Worm (Caenorhabditis elegans) whole organism, young adult: ENCODE data around the gene htp-2.

ENCODE experiments used
- B0261.1 ChIP-seq: sonication (generic microtip); optimal IDR thresholded peaks from 2 replicates; lab custom pipeline; 2016; ENCODE audit warnings: mild to moderate bottlenecking, missing genetic modification characterization, moderate library complexity, missing compliant biosample characterization
- C17E4.6 ChIP-seq: fragments of 200-800 bp; sonication (Bioruptor generic); IDR thresholded peaks from 2 replicates; pipeline ENCODE4 v1.3.6; 2022; ENCODE audit warnings: missing genetic modification reagents, missing genetic modification characterization, missing compliant biosample characterization
- F52B5.7 ChIP-seq: sonication (generic microtip); optimal IDR thresholded peaks from 2 replicates; lab custom pipeline; 2016; ENCODE audit warnings: mild to moderate bottlenecking, missing genetic modification characterization, missing compliant biosample characterization
- F57C9.4 ChIP-seq: sonication (generic microtip); optimal IDR thresholded peaks from 2 replicates; lab custom pipeline; 2017; ENCODE audit warnings: mild to moderate bottlenecking, missing genetic modification characterization, missing compliant biosample characterization
- Y67H2A.10 ChIP-seq: fragments of 200-800 bp; sonication (Bioruptor generic); conservative IDR thresholded peaks from 2 replicates; pipeline ENCODE4 v1.3.6; 2022; ENCODE audit warnings: missing genetic modification reagents, missing genetic modification characterization, missing compliant biosample characterization
- atf-7 ChIP-seq: sonication (generic microtip); optimal IDR thresholded peaks from 2 replicates; lab custom pipeline; 2017; ENCODE audit warnings: mild to moderate bottlenecking, missing genetic modification characterization, missing compliant biosample characterization
- attf-6 ChIP-seq: fragments of 200-800 bp; sonication (Bioruptor generic); IDR thresholded peaks from 2 replicates; pipeline ENCODE4 v1.3.6; 2022; ENCODE audit warnings: missing genetic modification reagents, missing genetic modification characterization, missing compliant biosample characterization
- bed-2 ChIP-seq: fragments of 200-800 bp; sonication (Bioruptor generic); IDR thresholded peaks from 2 replicates; pipeline ENCODE4 v1.3.6; 2022; ENCODE audit warnings: missing genetic modification reagents, missing genetic modification characterization, missing compliant biosample characterization
- cebp-1 ChIP-seq, 2 experiments: fragments of 200-800 bp in 1 of 2; sonication (Bioruptor generic) in 1 of 2; sonication (generic microtip) in 1 of 2; IDR thresholded peaks in 1 of 2; optimal IDR thresholded peaks in 1 of 2; 2 replicates each; pipeline versions ENCODE4 v1.3.6 to Lab custom; 2017 to 2022; ENCODE audit warnings: missing compliant biosample characterization in 2 of 2, missing genetic modification characterization in 2 of 2, mild to moderate bottlenecking in 1 of 2, missing genetic modification reagents in 1 of 2, moderate library complexity in 1 of 2
- ceh-100 ChIP-seq: fragments of 200-800 bp; sonication (Bioruptor generic); IDR thresholded peaks from 2 replicates; pipeline ENCODE4 v1.3.6; 2022; ENCODE audit warnings: missing genetic modification reagents, missing genetic modification characterization, missing compliant biosample characterization
- chd-7 ChIP-seq: sonication (generic microtip); optimal IDR thresholded peaks from 2 replicates; lab custom pipeline; 2016; ENCODE audit warnings: mild to moderate bottlenecking, missing genetic modification characterization, moderate library complexity, missing compliant biosample characterization
- die-1 ChIP-seq: sonication (generic microtip); optimal IDR thresholded peaks from 2 replicates; lab custom pipeline; 2016; ENCODE audit warnings: missing genotype, mild to moderate bottlenecking, missing genetic modification characterization, missing compliant biosample characterization
- gei-17 ChIP-seq: fragments of 200-800 bp; sonication (Bioruptor generic); optimal IDR thresholded peaks from 2 replicates; lab custom pipeline; 2018; ENCODE audit warnings: mild to moderate bottlenecking, missing genetic modification characterization, missing compliant biosample characterization
- lag-1 ChIP-seq: fragments of 200-800 bp; sonication (Bioruptor generic); IDR thresholded peaks from 2 replicates; pipeline ENCODE4 v1.3.6; 2022; ENCODE audit warnings: missing genetic modification reagents, missing genetic modification characterization, missing compliant biosample characterization
- lin-35 ChIP-seq, 3 experiments: fragments of 150-350 bp in 2 of 3; sonication (generic microtip) in 1 of 3; optimal IDR thresholded peaks; 2 replicates each; lab custom pipeline; 2014 to 2018; ENCODE audit warnings: missing biosample characterization in 3 of 3, missing genetic modification characterization in 3 of 3, missing genetic modification reagents in 3 of 3
- lir-1 ChIP-seq: fragments of 200-800 bp; sonication (Bioruptor generic); conservative IDR thresholded peaks from 2 replicates; pipeline ENCODE4 v1.3.6; 2022; ENCODE audit warnings: missing genetic modification reagents, missing genetic modification characterization, missing compliant biosample characterization
- nhr-179 ChIP-seq: sonication (generic microtip); optimal IDR thresholded peaks from 2 replicates; lab custom pipeline; 2016; ENCODE audit warnings: mild to moderate bottlenecking, missing genetic modification characterization, missing compliant biosample characterization
- nhr-27 ChIP-seq: fragments of 200-800 bp; sonication (Bioruptor generic); optimal IDR thresholded peaks from 2 replicates; lab custom pipeline; 2018; ENCODE audit warnings: mild to moderate bottlenecking, missing genetic modification characterization, moderate library complexity, missing compliant biosample characterization
- nhr-80 ChIP-seq: sonication (generic microtip); optimal IDR thresholded peaks from 2 replicates; lab custom pipeline; 2016; ENCODE audit warnings: missing genetic modification characterization, missing compliant biosample characterization
- rec-8 ChIP-seq, 2 experiments: sonication (generic microtip); optimal IDR thresholded peaks; 2 replicates each; lab custom pipeline; 2016; ENCODE audit warnings: mild to moderate bottlenecking in 2 of 2, missing genetic modification characterization in 2 of 2, missing genetic modification reagents in 2 of 2, missing genotype in 2 of 2, missing biosample characterization in 1 of 2, missing compliant biosample characterization in 1 of 2, moderate library complexity in 1 of 2
- snpc-1.1 ChIP-seq: sonication (generic microtip); optimal IDR thresholded peaks from 2 replicates; lab custom pipeline; 2017; ENCODE audit warnings: missing genetic modification characterization, mild to moderate bottlenecking, missing compliant biosample characterization, antibody characterized with exemption, moderate library complexity, missing genotype, missing genetic modification reagents; ENCODE audit not compliant: insufficient read depth
- snpc-1.3 ChIP-seq: sonication (generic microtip); optimal IDR thresholded peaks from 2 replicates; lab custom pipeline; 2017; ENCODE audit warnings: missing genetic modification characterization, mild to moderate bottlenecking, missing compliant biosample characterization, antibody characterized with exemption, moderate library complexity, missing genotype, missing genetic modification reagents; ENCODE audit not compliant: insufficient read depth
- snpc-4 ChIP-seq, 5 experiments: fragments of 150-350 bp in 1 of 5; sonication (generic microtip) in 4 of 5; optimal IDR thresholded peaks; 2 replicates each; lab custom pipeline; 2014 to 2018; ENCODE audit warnings: missing genetic modification characterization in 5 of 5, missing biosample characterization in 3 of 5, antibody characterized with exemption in 2 of 5, mild to moderate bottlenecking in 2 of 5, missing compliant biosample characterization in 2 of 5, missing genotype in 2 of 5, moderate library complexity in 2 of 5, missing genetic modification reagents in 1 of 5
- unc-62 ChIP-seq: fragments of 150-350 bp; optimal IDR thresholded peaks from 2 replicates; lab custom pipeline; 2014; ENCODE audit warnings: missing biosample characterization, missing genetic modification reagents, missing genetic modification characterization
- zfh-2 ChIP-seq: fragments of 200-800 bp; sonication (Bioruptor generic); conservative IDR thresholded peaks from 2 replicates; pipeline ENCODE4 v1.3.6; 2022; ENCODE audit warnings: missing genetic modification reagents, missing genetic modification characterization, missing compliant biosample characterization
- ztf-25 ChIP-seq: fragments of 200-800 bp; sonication (Bioruptor generic); IDR thresholded peaks from 2 replicates; pipeline ENCODE4 v1.3.6; 2022; ENCODE audit warnings: missing genetic modification reagents, missing genetic modification characterization, missing compliant biosample characterization
- ztf-26 ChIP-seq: sonication (generic microtip); optimal IDR thresholded peaks from 2 replicates; lab custom pipeline; 2017; ENCODE audit warnings: missing genetic modification characterization, missing compliant biosample characterization

Gene htp-2

DNA sequence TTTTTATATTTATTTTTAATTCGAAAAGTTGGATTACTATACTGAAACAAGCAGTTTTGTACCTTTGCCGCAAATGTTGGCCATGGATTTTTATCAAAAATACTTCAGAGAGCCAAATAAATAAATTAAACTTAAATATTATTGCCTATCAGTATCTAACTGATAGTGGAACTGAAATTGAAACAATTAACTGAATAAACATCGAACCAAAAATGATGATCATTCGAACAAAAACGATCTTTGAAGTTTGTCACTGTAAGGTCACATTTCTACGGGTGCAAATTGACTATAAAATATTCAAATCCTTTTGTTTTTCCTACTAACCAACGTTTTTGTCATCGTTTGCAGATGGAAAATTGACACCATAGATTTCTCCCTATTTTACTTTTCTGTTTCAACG, 23.7 kb downstream of the htp-2 start:
- TF ChIP-seq bed-2 (GFP tag; lab: Robert Waterston, UW), result no peak
- no peak for TF ChIP-seq B0261.1 (tag; lab: Kevin White, UChicago)
- TF ChIP-seq cebp-1 (GFP tag; IDR thresholded peaks at IDR 0.05; lab: Robert Waterston, UW), result no peak
- no peak for TF ChIP-seq cebp-1 (tag; optimal IDR thresholded peaks at IDR 0.05; lab: Kevin White, UChicago)
- peak; percentile 1 for TF ChIP-seq nhr-80
- no peak for TF ChIP-seq zfh-2 (GFP tag; lab: Robert Waterston, UW)
- TF ChIP-seq gei-17 (GFP tag; lab: Kevin White, UChicago), result no peak

ce11 chrIV:6457472-6457871, 38.1 kb downstream of the htp-2 start, which contains the start of gene lgc-10:
Gene lgc-10, minus strand, starts transcription at chrIV:6457572.
- TF ChIP-seq die-1 (tag; lab: Kevin White, UChicago), result no peak
- no peak for TF ChIP-seq Y67H2A.10 (GFP tag; lab: Robert Waterston, UW)
- TF ChIP-seq ztf-25 (GFP tag; lab: Robert Waterston, UW), result no peak
- TF ChIP-seq, all 124 proteins: peak for 0

DNA sequence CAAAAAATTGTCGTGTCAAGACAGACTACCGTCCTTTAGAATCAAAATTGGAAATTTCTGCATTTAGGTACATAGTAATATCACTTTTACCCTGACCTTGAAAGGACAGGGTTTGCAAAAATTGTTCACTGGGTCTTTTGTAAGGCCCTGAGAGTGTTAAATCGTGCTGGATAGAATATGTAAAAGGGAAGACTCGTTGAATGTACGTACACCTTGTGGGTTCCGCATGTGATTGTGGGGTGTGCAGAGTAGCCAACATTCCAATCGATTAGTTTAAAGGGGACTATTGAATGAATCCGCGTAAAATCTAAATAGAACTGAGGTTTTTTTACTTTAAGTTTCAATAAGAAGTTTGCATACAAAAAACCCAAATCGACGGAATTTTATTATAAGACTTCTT, 41.3 kb downstream of the htp-2 start:
- TF ChIP-seq snpc-4 (GFP tag; optimal IDR thresholded peaks at IDR 0.05; lab: Kevin White, UChicago) (peak; percentile 69), snpc-4 (tag; optimal IDR thresholded peaks at IDR 0.05; lab: Kevin White, UChicago) (peak; percentile 66 to 77 (median 73)), lir-1 (GFP tag; lab: Robert Waterston, UW) (no peak), ceh-100 (GFP tag; lab: Robert Waterston, UW) (no peak), chd-7 (tag; lab: Kevin White, UChicago) (no peak), snpc-1.1 (tag; lab: Kevin White, UChicago) (peak; percentile 79), lin-35 (GFP tag; optimal IDR thresholded peaks at IDR 0.05; lab: Kevin White, UChicago) (no peak), lag-1 (GFP tag; lab: Robert Waterston, UW) (no peak), F57C9.4 (tag; lab: Kevin White, UChicago) (no peak), unc-62 (GFP tag; lab: Kevin White, UChicago) (no peak), C17E4.6 (GFP tag; lab: Robert Waterston, UW) (no peak), rec-8 (tag; optimal IDR thresholded peaks at IDR 0.05; lab: Kevin White, UChicago) (no peak), snpc-1.3 (tag; lab: Kevin White, UChicago) (no peak), nhr-179 (no peak), attf-6 (GFP tag; lab: Robert Waterston, UW) (peak; percentile 57; the same call in 1 of the 2 replicates), F52B5.7 (tag; lab: Kevin White, UChicago) (no peak)

- TF ChIP-seq snpc-1.3 (tag; lab: Kevin White, UChicago) (no peak), ztf-26 (no peak), gei-17 (GFP tag; lab: Kevin White, UChicago) (no peak), nhr-27 (tag; lab: Kevin White, UChicago) (no peak), atf-7 (tag; lab: Kevin White, UChicago) (no peak)
These were observed 44.7 kb downstream of the htp-2 start, which contains the start of gene acr-25 for ce11 chrIV:6464005-6464404. Gene acr-25, plus strand, starts transcription at chrIV:6464305.
